Fruit fly (Drosophila melanogaster) whole organism: Measurements from ENCODE around the gene CG31140.

ENCODE experiments used
- CG8478 ChIP-seq: fragments of >200 bp; optimal IDR thresholded peaks from 2 replicates; lab custom pipeline; 2018; ENCODE audit warnings: inconsistent platforms
- EcR ChIP-seq, 2 experiments: fragments of >200 bp; optimal IDR thresholded peaks; 2 replicates each; lab custom pipeline; 2017; ENCODE audit warnings: missing biosample characterization in 2 of 2, missing genetic modification characterization in 2 of 2, missing genetic modification reagents in 2 of 2
- pan ChIP-seq: fragments of >200 bp; optimal IDR thresholded peaks from 2 replicates; lab custom pipeline; 2017
- usp ChIP-seq: fragments of >200 bp; optimal IDR thresholded peaks from 2 replicates; lab custom pipeline; 2017; ENCODE audit warnings: missing biosample characterization, missing genetic modification characterization, mixed read lengths

dm6 chr3R:23919366-23919765, 43.6 kb upstream of the CG31140 start:
- no peak for TF ChIP-seq pan
- TF ChIP-seq CG8478 (lab: Kevin White, UChicago), result no peak
- no peak for TF ChIP-seq usp (GFP tag; lab: Kevin White, UChicago)
- no peak for TF ChIP-seq EcR (GFP tag; optimal IDR thresholded peaks at IDR 0.05; lab: Kevin White, UChicago)
